Fruit fly (Drosophila melanogaster) whole organism, embryonic: Measurements from ENCODE around the gene Kua.

Source experiments
- ATbp ChIP-seq: fragments of 200-800 bp; sonication (Bioruptor generic); optimal IDR thresholded peaks from 2 replicates; lab custom pipeline; 2017; ENCODE audit warnings: missing biosample characterization, mild to moderate bottlenecking, missing genetic modification characterization, missing genetic modification reagents
- Bteb2 ChIP-seq: fragments of 200-800 bp; sonication (Bioruptor generic); optimal IDR thresholded peaks from 2 replicates; lab custom pipeline; 2016; ENCODE audit warnings: missing biosample characterization, missing genetic modification characterization
- CG10147 ChIP-seq: fragments of 200-800 bp; sonication (Bioruptor generic); optimal IDR thresholded peaks from 2 replicates; lab custom pipeline; 2019; ENCODE audit warnings: missing biosample characterization, mild to moderate bottlenecking, missing genetic modification characterization, moderate library complexity
- CG10543 ChIP-seq: fragments of 200-800 bp; sonication (Bioruptor generic); optimal IDR thresholded peaks from 3 replicates; lab custom pipeline; 2017; ENCODE audit warnings: missing biosample characterization, mild to moderate bottlenecking, missing genetic modification characterization, moderate library complexity
- CG12391 ChIP-seq: fragments of 200-800 bp; sonication (Bioruptor generic); optimal IDR thresholded peaks from 3 replicates; lab custom pipeline; 2018; ENCODE audit warnings: missing biosample characterization, mild to moderate bottlenecking, missing genetic modification characterization, moderate library complexity
- CG13894 ChIP-seq: fragments of 200-800 bp; sonication (Bioruptor generic); optimal IDR thresholded peaks from 3 replicates; lab custom pipeline; 2018; ENCODE audit warnings: missing biosample characterization, mild to moderate bottlenecking, missing genetic modification characterization, moderate library complexity
- CG14014 ChIP-seq: fragments of 200-800 bp; sonication (Bioruptor generic); IDR thresholded peaks from 2 replicates; pipeline ENCODE4 v1.3.6; 2022; ENCODE audit warnings: missing biosample characterization, missing genetic modification characterization
- CG14050 ChIP-seq: fragments of 200-800 bp; sonication (Bioruptor generic); IDR thresholded peaks from 3 replicates; pipeline ENCODE4 v1.3.6; 2022; ENCODE audit warnings: missing biosample characterization, missing genetic modification characterization
- CG15601 ChIP-seq: fragments of 200-800 bp; sonication (Bioruptor generic); optimal IDR thresholded peaks from 3 replicates; lab custom pipeline; 2019; ENCODE audit warnings: missing biosample characterization, mild to moderate bottlenecking, missing genetic modification characterization, moderate library complexity
- CG16813 ChIP-seq: fragments of 200-800 bp; sonication (Bioruptor generic); IDR thresholded peaks from 3 replicates; pipeline ENCODE4 v1.3.6; 2022; ENCODE audit warnings: missing biosample characterization, missing genetic modification characterization; ENCODE audit not compliant: partially characterized antibody
- CG18011 ChIP-seq: fragments of 200-800 bp; sonication (Bioruptor generic); optimal IDR thresholded peaks from 2 replicates; lab custom pipeline; 2017; ENCODE audit warnings: missing biosample characterization, missing genetic modification characterization, mild to moderate bottlenecking, moderate library complexity, missing genotype
- CG34376 ChIP-seq: fragments of 200-800 bp; sonication (Bioruptor generic); optimal IDR thresholded peaks from 2 replicates; lab custom pipeline; 2018; ENCODE audit warnings: missing biosample characterization, mild to moderate bottlenecking, missing genetic modification characterization
- CG5180 ChIP-seq: fragments of 200-800 bp; sonication (Bioruptor generic); optimal IDR thresholded peaks from 3 replicates; lab custom pipeline; 2017; ENCODE audit warnings: missing biosample characterization, missing genetic modification characterization, mild to moderate bottlenecking, moderate library complexity, missing genetic modification reagents
- CG6765 ChIP-seq: fragments of 200-800 bp; sonication (Bioruptor generic); optimal IDR thresholded peaks from 3 replicates; lab custom pipeline; 2017; ENCODE audit warnings: missing biosample characterization, mild to moderate bottlenecking, missing genetic modification characterization
- CG6813 ChIP-seq: fragments of 200-800 bp; sonication (Bioruptor generic); optimal IDR thresholded peaks from 2 replicates; lab custom pipeline; 2017; ENCODE audit warnings: missing biosample characterization, missing genetic modification characterization, mild to moderate bottlenecking, moderate library complexity, missing genetic modification reagents
- CG7963 ChIP-seq: fragments of 200-800 bp; sonication (Bioruptor generic); IDR thresholded peaks from 3 replicates; pipeline ENCODE4 v1.3.6; 2022; ENCODE audit warnings: missing biosample characterization, missing genetic modification characterization; ENCODE audit not compliant: partially characterized antibody
- Dll ChIP-seq: fragments of 200-800 bp; sonication (Bioruptor generic); IDR thresholded peaks from 4 replicates; pipeline ENCODE4 v1.3.6; 2022; ENCODE audit warnings: missing biosample characterization, missing genetic modification characterization; ENCODE audit not compliant: partially characterized antibody
- Elba2 ChIP-seq: fragments of 200-800 bp; sonication (Bioruptor generic); optimal IDR thresholded peaks from 3 replicates; lab custom pipeline; 2016; ENCODE audit warnings: missing biosample characterization, missing genetic modification characterization
- GATAe ChIP-seq: fragments of 200-800 bp; sonication (Bioruptor generic); conservative IDR thresholded peaks from 2 replicates; pipeline ENCODE4 v1.3.6; 2022; ENCODE audit warnings: missing biosample characterization, missing genetic modification characterization
- HHEX ChIP-seq: fragments of 200-800 bp; sonication (Bioruptor generic); optimal IDR thresholded peaks from 3 replicates; lab custom pipeline; 2017; ENCODE audit warnings: missing biosample characterization, mild to moderate bottlenecking, missing genetic modification characterization, missing genetic modification reagents
- Hr78 ChIP-seq, 2 experiments: fragments of 200-800 bp in 1 of 2; fragments of >200 bp in 1 of 2; sonication (Bioruptor generic) in 1 of 2; optimal IDR thresholded peaks; 2 replicates each; lab custom pipeline; 2017 to 2019; ENCODE audit warnings: missing biosample characterization in 2 of 2, missing genetic modification characterization in 2 of 2, mild to moderate bottlenecking in 1 of 2, moderate library complexity in 1 of 2
- Nf-YC ChIP-seq: fragments of 200-800 bp; optimal IDR thresholded peaks from 3 replicates; lab custom pipeline; 2019; ENCODE audit warnings: missing biosample characterization, mild to moderate bottlenecking, missing genetic modification characterization, moderate library complexity
- Trl ChIP-seq, 3 experiments: fragments of >200 bp in 2 of 3; fragments of 200-800 bp in 1 of 3; sonication (Bioruptor generic) in 1 of 3; optimal IDR thresholded peaks; 2 replicates in 1 of 3; 3 replicates in 2 of 3; lab custom pipeline; 2016 to 2017; ENCODE audit warnings: missing biosample characterization in 1 of 3, missing genetic modification characterization in 1 of 3
- amos ChIP-seq: fragments of 200-800 bp; sonication (Bioruptor generic); IDR thresholded peaks from 2 replicates; pipeline ENCODE4 v1.3.6; 2022; ENCODE audit warnings: missing biosample characterization, missing genetic modification characterization; ENCODE audit not compliant: partially characterized antibody
- aop ChIP-seq: fragments of 200-800 bp; sonication (Bioruptor generic); IDR thresholded peaks from 2 replicates; pipeline ENCODE4 v1.3.6; 2022; ENCODE audit warnings: missing biosample characterization, missing genetic modification characterization
- az2 ChIP-seq: fragments of 200-800 bp; sonication (Bioruptor generic); optimal IDR thresholded peaks from 3 replicates; lab custom pipeline; 2016; ENCODE audit warnings: missing biosample characterization, missing genetic modification characterization
- bbx ChIP-seq: fragments of 200-800 bp; sonication (Bioruptor generic); IDR thresholded peaks from 2 replicates; pipeline ENCODE4 v1.3.6; 2022; ENCODE audit warnings: missing biosample characterization, missing genetic modification characterization; ENCODE audit not compliant: partially characterized antibody
- cwo ChIP-seq: fragments of 200-800 bp; sonication (Bioruptor generic); optimal IDR thresholded peaks from 3 replicates; lab custom pipeline; 2017; ENCODE audit warnings: missing biosample characterization, missing genetic modification characterization, mild to moderate bottlenecking, moderate library complexity, missing genetic modification reagents
- dati ChIP-seq: fragments of 200-800 bp; sonication (Bioruptor generic); IDR thresholded peaks from 2 replicates; pipeline ENCODE4 v1.3.6; 2022; ENCODE audit warnings: missing biosample characterization, missing genetic modification characterization
- exex ChIP-seq: fragments of 200-800 bp; sonication (Bioruptor generic); optimal IDR thresholded peaks from 4 replicates; lab custom pipeline; 2018; ENCODE audit warnings: missing biosample characterization, mild to moderate bottlenecking, missing genetic modification characterization, moderate library complexity
- fd102C ChIP-seq: fragments of 200-800 bp; sonication (Bioruptor generic); optimal IDR thresholded peaks from 2 replicates; lab custom pipeline; 2018; ENCODE audit warnings: missing biosample characterization, mild to moderate bottlenecking, missing genetic modification characterization, moderate library complexity
- fd64A ChIP-seq: fragments of 200-800 bp; sonication (Bioruptor generic); optimal IDR thresholded peaks from 3 replicates; lab custom pipeline; 2018; ENCODE audit warnings: missing biosample characterization, mild to moderate bottlenecking, missing genetic modification characterization
- fd96Cb ChIP-seq: fragments of 200-800 bp; sonication (Bioruptor generic); optimal IDR thresholded peaks from 2 replicates; lab custom pipeline; 2018; ENCODE audit warnings: missing biosample characterization, mild to moderate bottlenecking, missing genetic modification characterization, moderate library complexity
- grn ChIP-seq: fragments of 200-800 bp; sonication (Bioruptor generic); optimal IDR thresholded peaks from 3 replicates; lab custom pipeline; 2017; ENCODE audit warnings: missing biosample characterization, missing genetic modification characterization
- ind ChIP-seq: fragments of 200-800 bp; sonication (Bioruptor generic); optimal IDR thresholded peaks from 3 replicates; lab custom pipeline; 2016; ENCODE audit warnings: missing biosample characterization, missing genetic modification characterization
- lilli ChIP-seq: fragments of 200-800 bp; sonication (Bioruptor generic); optimal IDR thresholded peaks from 3 replicates; lab custom pipeline; 2016; ENCODE audit warnings: missing biosample characterization, missing genetic modification characterization
- pfk ChIP-seq: fragments of 200-800 bp; sonication (Bioruptor generic); optimal IDR thresholded peaks from 2 replicates; lab custom pipeline; 2018; ENCODE audit warnings: missing biosample characterization, mild to moderate bottlenecking, missing genetic modification characterization, moderate library complexity
- pho ChIP-seq: fragments of 200-800 bp; sonication (Bioruptor generic); optimal IDR thresholded peaks from 2 replicates; lab custom pipeline; 2016; ENCODE audit warnings: missing biosample characterization, missing genetic modification characterization
- pum ChIP-seq: fragments of 200-800 bp; sonication (Bioruptor generic); optimal IDR thresholded peaks from 2 replicates; lab custom pipeline; 2016; ENCODE audit warnings: missing biosample characterization, missing genetic modification characterization
- run ChIP-seq: fragments of 200-800 bp; sonication (Bioruptor generic); optimal IDR thresholded peaks from 3 replicates; lab custom pipeline; 2018; ENCODE audit warnings: missing biosample characterization, mild to moderate bottlenecking, missing genetic modification characterization
- sd ChIP-seq: fragments of 200-800 bp; sonication (Bioruptor generic); optimal IDR thresholded peaks from 3 replicates; lab custom pipeline; 2018; ENCODE audit warnings: missing biosample characterization, mild to moderate bottlenecking, missing genetic modification characterization, moderate library complexity
- slou ChIP-seq: fragments of 200-800 bp; sonication (Bioruptor generic); optimal IDR thresholded peaks from 3 replicates; lab custom pipeline; 2016; ENCODE audit warnings: missing biosample characterization, missing genetic modification characterization
- sqz ChIP-seq: fragments of 200-800 bp; sonication (Bioruptor generic); optimal IDR thresholded peaks from 3 replicates; lab custom pipeline; 2018; ENCODE audit warnings: missing biosample characterization, mild to moderate bottlenecking, missing genetic modification characterization
- sr ChIP-seq: fragments of 200-800 bp; sonication (Bioruptor generic); IDR thresholded peaks from 3 replicates; pipeline ENCODE4 v1.3.6; 2022; ENCODE audit warnings: missing biosample characterization, missing genetic modification characterization
- unpg ChIP-seq: fragments of 200-800 bp; sonication (Bioruptor generic); optimal IDR thresholded peaks from 3 replicates; lab custom pipeline; 2018; ENCODE audit warnings: missing biosample characterization, mild to moderate bottlenecking, missing genetic modification characterization, moderate library complexity
- wek ChIP-seq: fragments of 200-800 bp; sonication (Bioruptor generic); optimal IDR thresholded peaks from 3 replicates; lab custom pipeline; 2018; ENCODE audit warnings: missing biosample characterization, mild to moderate bottlenecking, missing genetic modification characterization, moderate library complexity

The Kua gene

DNA sequence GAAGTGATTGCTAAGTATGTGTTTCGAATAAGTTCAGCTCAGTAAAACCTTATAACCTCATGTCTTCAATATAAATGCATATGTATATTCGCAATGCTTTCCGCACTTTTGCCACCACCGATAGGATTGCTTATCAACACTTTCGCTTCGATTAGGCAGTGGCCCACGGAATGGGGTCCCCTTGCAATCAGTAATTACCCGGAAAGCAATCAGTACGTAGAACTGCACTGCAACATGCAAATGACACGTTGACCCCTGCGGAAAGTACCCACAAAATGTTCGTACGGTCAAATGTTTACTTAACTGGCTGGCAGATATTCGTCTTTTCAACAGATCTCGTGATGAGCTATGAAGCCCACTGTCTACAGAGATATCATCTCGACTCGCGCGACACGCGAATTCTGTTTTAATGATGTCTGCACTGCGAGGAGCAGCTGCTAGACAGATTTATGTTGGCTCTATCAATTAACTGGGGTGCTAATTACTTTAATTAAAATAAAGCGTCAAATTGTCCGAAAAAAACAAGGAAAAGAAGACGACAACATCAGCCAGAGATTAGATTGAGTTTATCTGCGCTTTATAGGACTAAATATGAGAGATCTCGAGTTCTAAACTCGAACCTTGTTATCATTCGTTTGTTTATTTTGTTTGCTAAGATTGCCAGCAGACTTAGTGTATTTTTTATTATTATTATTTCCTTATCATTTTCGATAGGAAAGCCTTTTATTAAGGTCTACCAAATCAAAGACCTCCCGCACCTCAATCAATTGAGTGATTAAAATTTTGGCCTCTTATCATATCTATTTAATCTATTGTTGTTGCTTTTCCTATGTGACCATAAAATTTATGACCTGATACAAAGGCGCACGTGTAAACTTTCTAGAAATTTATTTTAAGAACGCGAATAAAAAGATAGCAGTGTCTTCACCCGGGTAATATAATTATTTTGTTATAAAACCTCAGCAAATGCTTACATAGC, 19.7 kb upstream of the Kua start (continued):
- TF ChIP-seq CG14014 (no peak), slou (GFP tag; lab: Kevin White, UChicago) (no peak), Trl (optimal IDR thresholded peaks at IDR 0.05; lab: Kevin White, UChicago) (no peak), Trl (GFP tag; optimal IDR thresholded peaks at IDR 0.05; lab: Kevin White, UChicago) (no peak), run (no peak), az2 (no peak), sr (GFP tag; lab: Robert Waterston, UW) (no peak), CG12391 (tag; lab: Kevin White, UChicago) (no peak), fd96Cb (no peak), CG10147 (GFP tag; lab: Kevin White, UChicago) (no peak), CG6765 (GFP tag; lab: Kevin White, UChicago) (peak; percentile 28), dati (GFP tag; lab: Robert Waterston, UW) (no peak), CG5180 (no peak), Elba2 (GFP tag; lab: Kevin White, UChicago) (no peak), fd64A (GFP tag; lab: Kevin White, UChicago) (no peak), wek (GFP tag; lab: Kevin White, UChicago) (no peak), pho (GFP tag; lab: Kevin White, UChicago) (no peak), CG34376 (GFP tag; lab: Kevin White, UChicago) (peak; percentile 74), CG10543 (peak; percentile 65), bbx (no peak), Bteb2 (GFP tag; lab: Kevin White, UChicago) (no peak), CG14050 (GFP tag; lab: Robert Waterston, UW) (no peak), CG16813 (GFP tag; lab: Robert Waterston, UW) (no peak), fd102C (GFP tag; lab: Kevin White, UChicago) (no peak), Dll (GFP tag; lab: Robert Waterston, UW) (no peak), GATAe (peak; percentile 74), cwo (GFP tag; lab: Kevin White, UChicago) (peak; percentile 79), pfk (GFP tag; lab: Kevin White, UChicago) (no peak), amos (no peak), HHEX (no peak), Hr78 (GFP tag; optimal IDR thresholded peaks at IDR 0.05; lab: Kevin White, UChicago) (peak in 1 of 2 experiments; percentile 26), unpg (no peak), sqz (peak; percentile 30), lilli (GFP tag; lab: Kevin White, UChicago) (no peak), pum (GFP tag; lab: Kevin White, UChicago) (no peak), CG15601 (tag; lab: Kevin White, UChicago) (peak; percentile 39), Nf-YC (peak; percentile 9), CG7963 (GFP tag; lab: Robert Waterston, UW) (no peak), CG6813 (GFP tag; lab: Kevin White, UChicago) (peak; percentile 15), ATbp (GFP tag; lab: Kevin White, UChicago) (peak; percentile 4), CG18011 (GFP tag; lab: Kevin White, UChicago) (no peak), aop (no peak), sd (tag; lab: Kevin White, UChicago) (peak; percentile 78), exex (tag; lab: Kevin White, UChicago) (peak; percentile 94), ind (GFP tag; lab: Kevin White, UChicago) (no peak), grn (GFP tag; lab: Kevin White, UChicago) (peak; percentile 95), CG13894 (tag; lab: Kevin White, UChicago) (no peak)
